Fruit fly (Drosophila melanogaster): Measurements from ENCODE around the gene indra.

indra gene

dm6 chr3L:1378862-1379543 is 36.8 kb upstream of the indra start (continued):
- TF ChIP-seq sug (tag; optimal IDR thresholded peaks at IDR 0.05): no peak
- TF ChIP-seq CG12071 (GFP tag; optimal IDR thresholded peaks at IDR 0.05): peak; percentile 14
- no peak for TF ChIP-seq gro (GFP tag; optimal IDR thresholded peaks at IDR 0.05)
- peak; percentile 59 for TF ChIP-seq CG10366 (GFP tag; IDR thresholded peaks at IDR 0.05)
- TF ChIP-seq MTF-1 (GFP tag; optimal IDR thresholded peaks at IDR 0.05; ENCODE audit: borderline replicate concordance): no peak
- TF ChIP-seq org-1 (GFP tag; optimal IDR thresholded peaks at IDR 0.05): peak; percentile 40
- TF ChIP-seq esg (GFP tag; conservative IDR thresholded peaks at IDR 0.05): peak; percentile 42
- peak; percentile 11; the same call in 1 of the 2 replicates for TF ChIP-seq dimm (GFP tag; IDR thresholded peaks at IDR 0.05)
- TF ChIP-seq p53 (GFP tag; optimal IDR thresholded peaks at IDR 0.05): no peak
- TF ChIP-seq CG42726 (GFP tag; IDR thresholded peaks at IDR 0.05; ENCODE audit: partially characterized antibody): no peak
- TF ChIP-seq ab (GFP tag; optimal IDR thresholded peaks at IDR 0.05): no peak
- TF ChIP-seq CrebB (tag; optimal IDR thresholded peaks at IDR 0.05): peak; percentile 45
- peak; percentile 76 for TF ChIP-seq row (GFP tag; IDR thresholded peaks at IDR 0.05)
- peak; percentile 74 to 82 for TF ChIP-seq bsh (GFP tag; optimal IDR thresholded peaks at IDR 0.05)
- TF ChIP-seq hbn (GFP tag; IDR thresholded peaks at IDR 0.05; ENCODE audit: partially characterized antibody): no peak
- TF ChIP-seq CG17385 (GFP tag; optimal IDR thresholded peaks at IDR 0.05): peak; percentile 56
- TF ChIP-seq trem (tag; optimal IDR thresholded peaks at IDR 0.05): peak; percentile 51
- no peak for TF ChIP-seq Deaf1 (tag; optimal IDR thresholded peaks at IDR 0.05)
- no peak for TF ChIP-seq CG13894 (tag; optimal IDR thresholded peaks at IDR 0.05)
- peak; percentile 39; the same call in 1 of the 2 replicates for TF ChIP-seq CG8765 (GFP tag; IDR thresholded peaks at IDR 0.05)
- TF ChIP-seq Chrac-16 (GFP tag; optimal IDR thresholded peaks at IDR 0.05): peak; percentile 50
- no peak for TF ChIP-seq CG7271 (tag; optimal IDR thresholded peaks at IDR 0.05)
- no peak for TF ChIP-seq HLH54F (GFP tag; optimal IDR thresholded peaks at IDR 0.05)
- no peak for TF ChIP-seq sc (optimal IDR thresholded peaks at IDR 0.05)
- peak; percentile 52 for TF ChIP-seq sc (GFP tag; optimal IDR thresholded peaks at IDR 0.05)
- peak; percentile 38 for TF ChIP-seq CG9817 (tag; optimal IDR thresholded peaks at IDR 0.05)
- TF ChIP-seq fd102C (GFP tag; optimal IDR thresholded peaks at IDR 0.05): no peak
- no peak for TF ChIP-seq Atf-2 (GFP tag; optimal IDR thresholded peaks at IDR 0.05)
- peak; percentile 56 for TF ChIP-seq CG11696 (GFP tag; IDR thresholded peaks at IDR 0.05)
- no peak for TF ChIP-seq CG9797 (GFP tag; optimal IDR thresholded peaks at IDR 0.05)
- peak; percentile 70 for TF ChIP-seq CoRest (tag; optimal IDR thresholded peaks at IDR 0.05)
- TF ChIP-seq Poxn (GFP tag; IDR thresholded peaks at IDR 0.05): no peak
- no peak for TF ChIP-seq CG10274 (GFP tag; optimal IDR thresholded peaks at IDR 0.05)
- TF ChIP-seq pan (optimal IDR thresholded peaks at IDR 0.05): no peak
- peak in 1 of 2 experiments; percentile 48 for TF ChIP-seq pan (GFP tag; optimal IDR thresholded peaks at IDR 0.05 in 1 of 2, IDR thresholded peaks at IDR 0.05 in 1 of 2)
- peak; percentile 34 for TF ChIP-seq CG5180 (GFP tag; optimal IDR thresholded peaks at IDR 0.05)
- no peak for TF ChIP-seq CG6791 (GFP tag; IDR thresholded peaks at IDR 0.05; ENCODE audit: partially characterized antibody)
- peak; percentile 21 for TF ChIP-seq kah (GFP tag; optimal IDR thresholded peaks at IDR 0.05)
- no peak for TF ChIP-seq CG1832 (GFP tag; optimal IDR thresholded peaks at IDR 0.05)
- no peak for TF ChIP-seq CkIIα-i1 (GFP tag; IDR thresholded peaks at IDR 0.05)
- peak; percentile 8 for TF ChIP-seq CG4617 (GFP tag; optimal IDR thresholded peaks at IDR 0.05; ENCODE audit: borderline replicate concordance)
- no peak for TF ChIP-seq sna (GFP tag; IDR thresholded peaks at IDR 0.05; ENCODE audit: partially characterized antibody)
- no peak for TF ChIP-seq CG12299 (tag; optimal IDR thresholded peaks at IDR 0.05)
- no peak for TF ChIP-seq run (tag; optimal IDR thresholded peaks at IDR 0.05)
- no peak for TF ChIP-seq lov (optimal IDR thresholded peaks at IDR 0.05)
- TF ChIP-seq lov (GFP tag; IDR thresholded peaks at IDR 0.05): peak; percentile 58; the same call in 2 of the 3 replicates
- peak; percentile 23 for TF ChIP-seq corto (GFP tag; optimal IDR thresholded peaks at IDR 0.05)
- peak; percentile 29 for TF ChIP-seq CG18476 (GFP tag; optimal IDR thresholded peaks at IDR 0.05)
- TF ChIP-seq dan (GFP tag; IDR thresholded peaks at IDR 0.05): no peak
- TF ChIP-seq schlank (tag; optimal IDR thresholded peaks at IDR 0.05): no peak

All from whole organism, embryonic.